Fruit fly (Drosophila melanogaster) whole organism, adult: ENCODE measurements around the gene CG15543.

Experiments
- CG11617 ChIP-seq: fragments of 200-800 bp; sonication (Bioruptor generic); optimal IDR thresholded peaks from 2 replicates; lab custom pipeline; 2017; ENCODE audit warnings: mild to moderate bottlenecking, missing biosample characterization, missing genetic modification reagents, missing genetic modification characterization
- CG12768 ChIP-seq: fragments of 200-800 bp; sonication (Bioruptor generic); optimal IDR thresholded peaks from 2 replicates; lab custom pipeline; 2017; ENCODE audit warnings: missing biosample characterization, missing genetic modification characterization, mild to moderate bottlenecking, moderate library complexity, missing genetic modification reagents
- CG14711 ChIP-seq: fragments of 200-800 bp; sonication (Bioruptor generic); optimal IDR thresholded peaks from 2 replicates; lab custom pipeline; 2018; ENCODE audit warnings: missing biosample characterization, mild to moderate bottlenecking, missing genetic modification characterization, moderate library complexity
- CG1620 ChIP-seq: fragments of 200-800 bp; sonication (Bioruptor generic); optimal IDR thresholded peaks from 2 replicates; lab custom pipeline; 2016; ENCODE audit warnings: missing biosample characterization, missing genetic modification characterization
- CG33017 ChIP-seq: fragments of 200-800 bp; sonication (Bioruptor generic); optimal IDR thresholded peaks from 2 replicates; lab custom pipeline; 2018; ENCODE audit warnings: missing biosample characterization, mild to moderate bottlenecking, missing genetic modification characterization, moderate library complexity
- CG5204 ChIP-seq: fragments of 200-800 bp; sonication (Bioruptor generic); optimal IDR thresholded peaks from 2 replicates; lab custom pipeline; 2016; ENCODE audit warnings: missing biosample characterization, missing genetic modification characterization
- CG7045 ChIP-seq: fragments of 200-800 bp; sonication (Bioruptor generic); optimal IDR thresholded peaks from 2 replicates; lab custom pipeline; 2017; ENCODE audit warnings: missing biosample characterization, mild to moderate bottlenecking, missing genetic modification characterization
- CG7101 ChIP-seq: fragments of 200-800 bp; sonication (Bioruptor generic); optimal IDR thresholded peaks from 2 replicates; lab custom pipeline; 2018; ENCODE audit warnings: missing biosample characterization, mild to moderate bottlenecking, missing genetic modification characterization, moderate library complexity
- Clk ChIP-seq: fragments of 200-800 bp; sonication (Bioruptor generic); optimal IDR thresholded peaks from 2 replicates; lab custom pipeline; 2017; ENCODE audit warnings: missing biosample characterization, missing genetic modification characterization
- Crg-1 ChIP-seq: fragments of 200-800 bp; sonication (Bioruptor generic); optimal IDR thresholded peaks from 2 replicates; lab custom pipeline; 2016; ENCODE audit warnings: missing biosample characterization, missing genetic modification characterization
- Hr96 ChIP-seq: fragments of 200-800 bp; sonication (Bioruptor generic); optimal IDR thresholded peaks from 2 replicates; lab custom pipeline; 2016; ENCODE audit warnings: missing biosample characterization, missing genetic modification characterization
- Mnt ChIP-seq: fragments of 200-800 bp; sonication (Bioruptor generic); optimal IDR thresholded peaks from 2 replicates; lab custom pipeline; 2016; ENCODE audit warnings: missing biosample characterization, mild to moderate bottlenecking, missing genetic modification characterization
- bab1 ChIP-seq: fragments of 200-800 bp; sonication (Bioruptor generic); optimal IDR thresholded peaks from 3 replicates; lab custom pipeline; 2019; ENCODE audit warnings: missing biosample characterization, mild to moderate bottlenecking, missing genetic modification characterization, moderate library complexity
- cic ChIP-seq: fragments of 200-800 bp; sonication (Bioruptor generic); optimal IDR thresholded peaks from 2 replicates; lab custom pipeline; 2017; ENCODE audit warnings: missing biosample characterization, mild to moderate bottlenecking, missing genetic modification characterization, moderate library complexity
- cnc ChIP-seq, 2 experiments: fragments of >200 bp; optimal IDR thresholded peaks; 2 replicates each; lab custom pipeline; 2017
- kay ChIP-seq: fragments of 200-800 bp; sonication (Bioruptor generic); peaks from one replicate; lab custom pipeline; 2016; ENCODE audit warnings: missing biosample characterization, missing genetic modification characterization, borderline replicate concordance
- ovo ChIP-seq: fragments of 200-800 bp; sonication (Bioruptor generic); optimal IDR thresholded peaks from 2 replicates; lab custom pipeline; 2016; ENCODE audit warnings: missing biosample characterization, missing genetic modification characterization
- pad ChIP-seq: fragments of 200-800 bp; sonication (Bioruptor generic); optimal IDR thresholded peaks from 3 replicates; lab custom pipeline; 2017; ENCODE audit warnings: missing biosample characterization, missing genetic modification characterization, mild to moderate bottlenecking, moderate library complexity, missing genetic modification reagents
- tj ChIP-seq: fragments of 200-800 bp; sonication (Bioruptor generic); optimal IDR thresholded peaks from 3 replicates; lab custom pipeline; 2017; ENCODE audit warnings: missing biosample characterization, mild to moderate bottlenecking, missing genetic modification characterization, moderate library complexity
- toe ChIP-seq: fragments of 200-800 bp; sonication (Bioruptor generic); optimal IDR thresholded peaks from 2 replicates; lab custom pipeline; 2016; ENCODE audit warnings: missing biosample characterization, missing genetic modification characterization

CG15543 gene

dm6 chr3R:30764121-30764520 is 21.4 kb downstream of the CG15543 start:
- no peak for TF ChIP-seq Clk
- TF ChIP-seq pad (GFP tag; lab: Kevin White, UChicago), result peak; percentile 27
- TF ChIP-seq Crg-1, result no peak
- TF ChIP-seq tj, result no peak

DNA sequence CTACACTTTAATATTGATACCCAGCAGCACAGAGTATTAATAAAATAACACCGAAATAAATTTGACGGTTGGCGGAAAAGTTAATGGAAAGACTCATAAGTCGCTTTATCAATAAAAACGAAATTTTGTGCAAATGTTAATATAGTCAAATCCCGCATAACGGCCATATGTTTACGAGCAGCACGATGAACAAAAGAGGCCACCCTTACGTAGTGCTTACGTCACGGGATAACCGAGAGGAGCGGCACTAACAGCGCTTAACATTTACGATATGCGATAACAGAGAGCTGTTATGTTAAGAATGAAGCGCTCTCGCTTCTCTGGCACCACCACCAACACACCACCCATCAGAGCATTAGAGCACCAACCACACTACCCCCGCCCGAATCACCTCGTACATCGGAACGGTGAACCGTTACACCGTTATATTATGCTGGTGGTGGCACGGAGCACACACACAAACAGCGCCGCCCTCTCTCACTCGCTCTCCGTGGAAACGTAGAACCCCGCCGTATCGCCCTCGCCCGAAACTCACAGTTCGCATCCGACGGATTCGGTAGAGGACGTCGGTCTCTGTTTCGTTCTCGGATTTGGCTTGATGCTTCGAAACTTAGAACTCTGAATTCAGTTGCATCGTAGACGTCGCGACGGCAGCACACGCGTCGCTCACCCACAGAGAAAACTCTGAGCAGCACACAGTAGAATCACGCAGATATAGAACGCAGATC is 22.8 kb downstream of the CG15543 start, which contains the start of gene zfh1:
TSS of gene zfh1 (plus strand) at position 621 of the 728 bp plus-strand sequence.
- TF ChIP-seq CG12768 (GFP tag; lab: Kevin White, UChicago) (peak; percentile 14), CG7045 (GFP tag; lab: Kevin White, UChicago) (no peak), pad (GFP tag; lab: Kevin White, UChicago) (peak; percentile 86)

- TF ChIP-seq Mnt (GFP tag; lab: Kevin White, UChicago) (no peak), toe (no peak), Crg-1 (no peak), CG5204 (GFP tag; lab: Kevin White, UChicago) (no peak), cnc (optimal IDR thresholded peaks at IDR 0.05; lab: Kevin White, UChicago) (no peak), Clk (no peak), CG7101 (tag; lab: Kevin White, UChicago) (no peak), CG11617 (no peak), CG7045 (GFP tag; lab: Kevin White, UChicago) (no peak), cic (GFP tag; lab: Kevin White, UChicago) (no peak), Hr96 (GFP tag; lab: Kevin White, UChicago) (no peak)
Measured at dm6 chr3R:30766922-30767504, 24.3 kb downstream of the CG15543 start.

DNA sequence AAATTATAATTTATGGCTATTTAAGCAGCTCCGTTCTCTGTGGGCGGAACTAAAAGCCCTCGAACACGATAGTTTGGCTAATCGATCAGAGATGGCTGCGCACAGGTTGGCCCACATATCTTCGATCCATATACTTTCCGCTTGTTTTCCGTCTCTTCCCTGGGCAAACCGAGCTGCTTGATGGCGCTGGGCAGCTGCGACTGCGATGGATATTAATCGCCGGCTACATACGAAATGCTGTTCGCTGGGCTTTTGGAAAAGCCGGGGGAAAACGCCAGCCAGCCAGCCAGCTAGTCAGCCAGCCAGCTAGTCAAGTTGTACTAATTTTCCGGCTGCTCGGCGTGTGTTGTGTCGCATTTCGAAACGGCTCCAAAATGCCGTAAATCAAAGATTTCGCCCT is 24.9 kb downstream of the CG15543 start:
- TF ChIP-seq kay (GFP tag; lab: Kevin White, UChicago), result no peak
- TF ChIP-seq Clk, result no peak
- no peak for TF ChIP-seq CG5204 (GFP tag; lab: Kevin White, UChicago)
- no peak for TF ChIP-seq cic (GFP tag; lab: Kevin White, UChicago)
- no peak for TF ChIP-seq tj
- no peak for TF ChIP-seq ovo (GFP tag; lab: Kevin White, UChicago)
- TF ChIP-seq CG33017 (tag; lab: Kevin White, UChicago), result no peak
- TF ChIP-seq CG12768 (GFP tag; lab: Kevin White, UChicago), result no peak
- no peak for TF ChIP-seq Hr96 (GFP tag; lab: Kevin White, UChicago)
- TF ChIP-seq cnc (optimal IDR thresholded peaks at IDR 0.05; lab: Kevin White, UChicago), result no peak
- TF ChIP-seq Crg-1, result no peak
- TF ChIP-seq toe, result no peak
- no peak for TF ChIP-seq pad (GFP tag; lab: Kevin White, UChicago)
- TF ChIP-seq CG11617, result no peak
- TF ChIP-seq CG14711 (tag; lab: Kevin White, UChicago), result no peak
- no peak for TF ChIP-seq bab1
- no peak for TF ChIP-seq CG7101 (tag; lab: Kevin White, UChicago)

dm6 chr3R:30770069-30770633 is 27.5 kb downstream of the CG15543 start:
- TF ChIP-seq kay (GFP tag; lab: Kevin White, UChicago), result no peak

- TF ChIP-seq ovo (GFP tag; lab: Kevin White, UChicago), result no peak
- no peak for TF ChIP-seq Mnt (GFP tag; lab: Kevin White, UChicago)
- TF ChIP-seq tj, result no peak
- no peak for TF ChIP-seq Hr96 (GFP tag; lab: Kevin White, UChicago)
- no peak for TF ChIP-seq CG14711 (tag; lab: Kevin White, UChicago)
- TF ChIP-seq cic (GFP tag; lab: Kevin White, UChicago), result no peak
- TF ChIP-seq CG7101 (tag; lab: Kevin White, UChicago), result no peak
- TF ChIP-seq kay (GFP tag; lab: Kevin White, UChicago), result no peak
- TF ChIP-seq Crg-1, result no peak
- no peak for TF ChIP-seq CG33017 (tag; lab: Kevin White, UChicago)
- TF ChIP-seq CG5204 (GFP tag; lab: Kevin White, UChicago), result no peak
- no peak for TF ChIP-seq toe
- no peak for TF ChIP-seq pad (GFP tag; lab: Kevin White, UChicago)
- no peak for TF ChIP-seq CG12768 (GFP tag; lab: Kevin White, UChicago)
- no peak for TF ChIP-seq bab1
- no peak for TF ChIP-seq Clk
Measured at dm6 chr3R:30770709-30771108, 28.0 kb downstream of the CG15543 start.

DNA sequence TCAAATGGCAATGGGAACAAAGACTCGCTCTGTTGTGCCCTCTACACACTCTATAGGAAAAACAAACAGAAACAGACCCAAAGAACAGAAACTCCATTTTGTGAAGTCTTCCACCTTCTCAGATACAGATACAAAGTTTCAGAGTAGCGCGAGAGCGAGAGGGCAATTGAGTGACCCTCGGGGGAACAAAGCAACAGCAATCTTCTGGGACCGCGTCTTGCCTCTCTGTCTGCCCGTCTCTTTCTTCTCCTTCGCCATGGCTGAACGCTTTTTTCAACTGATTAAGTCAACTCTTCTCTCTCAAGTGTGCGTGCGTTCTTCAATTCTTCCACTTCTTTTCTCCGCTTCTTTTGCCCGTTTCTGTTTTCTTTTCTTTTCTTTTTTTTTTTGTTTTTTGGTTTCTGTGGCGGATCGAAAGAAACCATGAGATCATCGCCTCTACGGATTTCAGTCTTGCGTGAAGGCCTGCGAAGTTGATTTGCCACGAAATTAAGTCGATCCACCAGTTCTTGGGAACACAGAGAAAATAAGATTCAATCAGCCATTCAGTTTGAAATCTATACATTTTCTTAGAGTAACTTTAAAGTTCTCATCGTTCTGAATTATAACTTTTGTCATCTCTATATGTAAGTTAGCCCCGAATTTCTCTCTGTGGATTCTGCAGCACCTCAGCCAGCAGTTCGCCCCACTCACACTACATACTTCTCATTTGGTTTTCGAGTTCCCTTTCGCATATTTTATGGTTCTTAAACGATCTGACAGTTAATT is 30.3 kb downstream of the CG15543 start:
- no peak for TF ChIP-seq toe
- TF ChIP-seq Crg-1, result no peak
- TF ChIP-seq CG12768 (GFP tag; lab: Kevin White, UChicago), result no peak
- TF ChIP-seq CG7045 (GFP tag; lab: Kevin White, UChicago), result no peak
- no peak for TF ChIP-seq kay (GFP tag; lab: Kevin White, UChicago)
- no peak for TF ChIP-seq Mnt (GFP tag; lab: Kevin White, UChicago)
- TF ChIP-seq pad (GFP tag; lab: Kevin White, UChicago), result no peak
- no peak for TF ChIP-seq Clk
- TF ChIP-seq CG7101 (tag; lab: Kevin White, UChicago), result no peak
- no peak for TF ChIP-seq CG1620 (GFP tag; lab: Kevin White, UChicago)
- no peak for TF ChIP-seq CG11617
- no peak for TF ChIP-seq bab1
- no peak for TF ChIP-seq cic (GFP tag; lab: Kevin White, UChicago)
- no peak for TF ChIP-seq ovo (GFP tag; lab: Kevin White, UChicago)
- no peak for TF ChIP-seq cnc (optimal IDR thresholded peaks at IDR 0.05; lab: Kevin White, UChicago)
- TF ChIP-seq Hr96 (GFP tag; lab: Kevin White, UChicago), result no peak
- no peak for TF ChIP-seq CG33017 (tag; lab: Kevin White, UChicago)
- no peak for TF ChIP-seq tj
- no peak for TF ChIP-seq CG14711 (tag; lab: Kevin White, UChicago)
